Worm (Caenorhabditis elegans) whole organism, late embryonic: ENCODE measurements around the gene tsp-18.

Source experiments
- C08G9.2 ChIP-seq: sonication (generic microtip); optimal IDR thresholded peaks from 2 replicates; lab custom pipeline; 2016; ENCODE audit warnings: mild to moderate bottlenecking, missing genetic modification characterization, moderate library complexity, missing compliant biosample characterization
- ama-1 ChIP-seq: fragments of 150-350 bp; optimal IDR thresholded peaks from 2 replicates; lab custom pipeline; 2014
- ceh-34 ChIP-seq: sonication (generic microtip); optimal IDR thresholded peaks from 2 replicates; lab custom pipeline; 2016; ENCODE audit warnings: mild to moderate bottlenecking, missing genetic modification characterization, missing compliant biosample characterization
- ceh-45 ChIP-seq: fragments of 200-800 bp; sonication (Bioruptor generic); IDR thresholded peaks from 2 replicates; pipeline ENCODE4 v1.3.6; 2022; ENCODE audit warnings: missing genetic modification reagents, missing genetic modification characterization, missing compliant biosample characterization
- fax-1 ChIP-seq: sonication (generic microtip); optimal IDR thresholded peaks from 2 replicates; lab custom pipeline; 2016; ENCODE audit warnings: missing genotype, missing genetic modification characterization, missing compliant biosample characterization
- hlh-30 ChIP-seq: sonication (generic microtip); optimal IDR thresholded peaks from 2 replicates; lab custom pipeline; 2017; ENCODE audit warnings: antibody characterized with exemption, missing genetic modification characterization, missing compliant biosample characterization; ENCODE audit not compliant: insufficient read depth
- hlh-8 ChIP-seq: sonication (generic microtip); optimal IDR thresholded peaks from 2 replicates; lab custom pipeline; 2016; ENCODE audit warnings: missing genotype, missing genetic modification characterization, missing compliant biosample characterization
- madf-2 ChIP-seq: sonication (generic microtip); optimal IDR thresholded peaks from 2 replicates; lab custom pipeline; 2017; ENCODE audit warnings: missing genetic modification characterization, missing compliant biosample characterization
- nhr-11 ChIP-seq: fragments of 150-350 bp; optimal IDR thresholded peaks from 2 replicates; lab custom pipeline; 2014; ENCODE audit warnings: missing biosample characterization, missing genetic modification characterization
- sdc-2 ChIP-seq: sonication (generic microtip); optimal IDR thresholded peaks from 2 replicates; lab custom pipeline; 2016; ENCODE audit warnings: missing genotype, missing genetic modification characterization, missing compliant biosample characterization
- tbx-2 ChIP-seq: sonication (generic microtip); optimal IDR thresholded peaks from 2 replicates; lab custom pipeline; 2016; ENCODE audit warnings: missing genetic modification characterization, missing compliant biosample characterization
- unc-3 ChIP-seq, 2 experiments: fragments of 200-800 bp in 1 of 2; sonication (Bioruptor generic) in 1 of 2; sonication (generic microtip) in 1 of 2; conservative IDR thresholded peaks in 1 of 2; optimal IDR thresholded peaks in 1 of 2; 2 replicates each; pipeline versions ENCODE4 v1.3.6 to Lab custom; 2016 to 2022; ENCODE audit warnings: missing compliant biosample characterization in 2 of 2, missing genetic modification characterization in 2 of 2, missing genetic modification reagents in 1 of 2

DNA sequence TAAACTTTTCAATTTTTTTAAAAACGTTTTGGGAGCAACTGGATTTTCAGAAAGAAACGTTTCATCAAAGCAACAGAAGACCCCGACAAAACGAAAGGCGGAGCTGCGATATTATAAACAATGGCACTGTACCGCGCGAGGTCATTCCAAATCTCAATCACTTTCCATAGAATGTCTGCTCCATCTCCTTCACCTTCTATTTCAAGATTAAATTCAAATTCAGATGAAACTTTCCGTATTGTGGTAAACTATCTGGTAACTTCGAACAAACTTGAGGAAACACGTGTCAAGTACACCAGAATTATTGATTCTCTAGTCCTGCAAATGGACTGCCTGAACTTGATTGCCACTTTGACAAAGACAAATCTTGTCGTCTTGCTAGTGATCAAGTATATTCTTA is 36.5 kb downstream of the tsp-18 start, which contains the start of gene F28B12.6:
- no peak for TF ChIP-seq ceh-45 (GFP tag; lab: Robert Waterston, UW)
- no peak for TF ChIP-seq hlh-8 (tag; lab: Kevin White, UChicago)
- TF ChIP-seq tbx-2 (tag; lab: Kevin White, UChicago): no peak
- no peak for TF ChIP-seq hlh-30 (tag; lab: Kevin White, UChicago)
- TF ChIP-seq C08G9.2: no peak
- TF ChIP-seq unc-3 (GFP tag; conservative IDR thresholded peaks at IDR 0.05; lab: Robert Waterston, UW): no peak
- no peak for TF ChIP-seq unc-3 (tag; optimal IDR thresholded peaks at IDR 0.05; lab: Kevin White, UChicago)
- no peak for TF ChIP-seq ceh-34 (tag; lab: Kevin White, UChicago)
- no peak for TF ChIP-seq madf-2
- TF ChIP-seq sdc-2 (tag; lab: Kevin White, UChicago): no peak
- no peak for TF ChIP-seq fax-1 (tag; lab: Kevin White, UChicago)
- no peak for TF ChIP-seq ama-1 (lab: Kevin White, UChicago)
- no peak for TF ChIP-seq nhr-11 (tag; lab: Kevin White, UChicago)
